Fruit fly (Drosophila melanogaster): ENCODE results near the gene alpha-Man-IIa.
A peak's percentile ranks its signal among the peaks of the same experiment; 100 is the strongest.

The alpha-Man-IIa gene

dm6 chr3R:9378644-9379411, 33.5 kb upstream of the alpha-Man-IIa start (continued):
- TF ChIP-seq CG12391 (tag; optimal IDR thresholded peaks at IDR 0.05) = peak; percentile 76
- TF ChIP-seq CG17829 (tag; optimal IDR thresholded peaks at IDR 0.05) = peak; percentile 85
- TF ChIP-seq CG12071 (GFP tag; optimal IDR thresholded peaks at IDR 0.05) = no peak
- peak; percentile 70 for TF ChIP-seq Sox100B (GFP tag; optimal IDR thresholded peaks at IDR 0.05)
- peak; percentile 61 for TF ChIP-seq CG8388 (GFP tag; optimal IDR thresholded peaks at IDR 0.05)
- no peak for TF ChIP-seq Dfd (GFP tag; optimal IDR thresholded peaks at IDR 0.05)
- peak; percentile 5 for TF ChIP-seq CG17359 (tag; optimal IDR thresholded peaks at IDR 0.05)
- no peak for TF ChIP-seq pho (GFP tag; optimal IDR thresholded peaks at IDR 0.05)
- no peak for TF ChIP-seq Dek (tag; optimal IDR thresholded peaks at IDR 0.05)
- TF ChIP-seq CG4328 (GFP tag; optimal IDR thresholded peaks at IDR 0.05) = peak; percentile 35
- TF ChIP-seq Mrtf (GFP tag; IDR thresholded peaks at IDR 0.05) = no peak
- no peak for TF ChIP-seq Dref (GFP tag; IDR thresholded peaks at IDR 0.05)
- no peak for TF ChIP-seq CG14014 (GFP tag; IDR thresholded peaks at IDR 0.05)
- peak; percentile 8 for TF ChIP-seq tap (tag; optimal IDR thresholded peaks at IDR 0.05)
- peak in 1 of 2 experiments; percentile 66 for TF ChIP-seq Eip74EF (GFP tag; optimal IDR thresholded peaks at IDR 0.05)
- no peak for TF ChIP-seq ab (GFP tag; optimal IDR thresholded peaks at IDR 0.05)
- no peak for TF ChIP-seq CG32532 (GFP tag; IDR thresholded peaks at IDR 0.05)
- TF ChIP-seq CG1529 (GFP tag; optimal IDR thresholded peaks at IDR 0.05) = peak; percentile 36
- TF ChIP-seq Nf-YB (GFP tag; optimal IDR thresholded peaks at IDR 0.05) = peak; percentile 51
- no peak for TF ChIP-seq Fer2 (tag; optimal IDR thresholded peaks at IDR 0.05)
- TF ChIP-seq CG6689 (GFP tag; IDR thresholded peaks at IDR 0.05) = peak; percentile 61
- no peak for TF ChIP-seq Nf-YC (tag; optimal IDR thresholded peaks at IDR 0.05)
- TF ChIP-seq Neu2 (GFP tag; optimal IDR thresholded peaks at IDR 0.05; ENCODE audit: borderline replicate concordance) = no peak
- TF ChIP-seq her (GFP tag; optimal IDR thresholded peaks at IDR 0.05) = no peak
- no peak for TF ChIP-seq Dip3 (GFP tag; optimal IDR thresholded peaks at IDR 0.05)
- peak; percentile 35; the same call in 1 of the 2 replicates for TF ChIP-seq stc (GFP tag; IDR thresholded peaks at IDR 0.05)
- peak; percentile 90 for TF ChIP-seq kni (GFP tag; optimal IDR thresholded peaks at IDR 0.05)
- peak; percentile 29 for TF ChIP-seq TFAM (GFP tag; optimal IDR thresholded peaks at IDR 0.05)
- no peak for TF ChIP-seq CG3995 (GFP tag; optimal IDR thresholded peaks at IDR 0.05)
- peak; percentile 91 for TF ChIP-seq CG18262 (tag; optimal IDR thresholded peaks at IDR 0.05)
- TF ChIP-seq CG8290 (GFP tag; optimal IDR thresholded peaks at IDR 0.05) = peak; percentile 31
- peak in 1 of 2 experiments; percentile 37 for TF ChIP-seq CG8290 (tag; optimal IDR thresholded peaks at IDR 0.05)
- TF ChIP-seq CG10366 (GFP tag; IDR thresholded peaks at IDR 0.05) = no peak
- no peak for TF ChIP-seq unc-4 (GFP tag; IDR thresholded peaks at IDR 0.05; ENCODE audit: partially characterized antibody)
- TF ChIP-seq Nf-YA (GFP tag; IDR thresholded peaks at IDR 0.05) = 0 out of 2 replicates have a peak, but pooled peaks have one; percentile 8
- peak; percentile 16 for TF ChIP-seq PHDP (tag; optimal IDR thresholded peaks at IDR 0.05)
- no peak for TF ChIP-seq HLH54F (GFP tag; optimal IDR thresholded peaks at IDR 0.05)
- TF ChIP-seq chinmo (GFP tag; IDR thresholded peaks at IDR 0.05; ENCODE audit: partially characterized antibody) = no peak
- TF ChIP-seq CG3847 (GFP tag; IDR thresholded peaks at IDR 0.05) = no peak
- TF ChIP-seq tio (GFP tag; optimal IDR thresholded peaks at IDR 0.05) = peak; percentile 60
- no peak for TF ChIP-seq bigmax (GFP tag; optimal IDR thresholded peaks at IDR 0.05)
- no peak for TF ChIP-seq ind (GFP tag; optimal IDR thresholded peaks at IDR 0.05)
- TF ChIP-seq Bteb2 (GFP tag; optimal IDR thresholded peaks at IDR 0.05) = no peak
- TF ChIP-seq maf-S (GFP tag; optimal IDR thresholded peaks at IDR 0.05) = no peak
- TF ChIP-seq cg (GFP tag; optimal IDR thresholded peaks at IDR 0.05) = no peak
- peak; percentile 56; the same call in 1 of the 2 replicates for TF ChIP-seq ara (GFP tag; IDR thresholded peaks at IDR 0.05)
- no peak for TF ChIP-seq CG8281 (tag; optimal IDR thresholded peaks at IDR 0.05)
- peak; percentile 7 for TF ChIP-seq CG18476 (GFP tag; optimal IDR thresholded peaks at IDR 0.05)
- TF ChIP-seq CG11456 (GFP tag; IDR thresholded peaks at IDR 0.05) = no peak
- TF ChIP-seq CG12299 (tag; optimal IDR thresholded peaks at IDR 0.05) = no peak
